Worm (Caenorhabditis elegans) whole organism, L4/young adult: Measurements from ENCODE around the gene dgk-2.
A peak's percentile ranks its signal among the peaks of the same experiment; 100 is the strongest.

Source experiments
- W03F9.2 ChIP-seq: fragments of 150-350 bp; optimal IDR thresholded peaks from 2 replicates; lab custom pipeline; 2014; ENCODE audit warnings: missing biosample characterization, missing genetic modification characterization
- dao-5 ChIP-seq: sonication (generic microtip); optimal IDR thresholded peaks from 2 replicates; lab custom pipeline; 2016; ENCODE audit warnings: missing genotype, missing genetic modification characterization, moderate library complexity, missing compliant biosample characterization
- him-1 ChIP-seq: sonication (generic microtip); optimal IDR thresholded peaks from 2 replicates; lab custom pipeline; 2016; ENCODE audit warnings: missing genotype, missing genetic modification reagents, missing genetic modification characterization, missing compliant biosample characterization

Gene dgk-2

DNA sequence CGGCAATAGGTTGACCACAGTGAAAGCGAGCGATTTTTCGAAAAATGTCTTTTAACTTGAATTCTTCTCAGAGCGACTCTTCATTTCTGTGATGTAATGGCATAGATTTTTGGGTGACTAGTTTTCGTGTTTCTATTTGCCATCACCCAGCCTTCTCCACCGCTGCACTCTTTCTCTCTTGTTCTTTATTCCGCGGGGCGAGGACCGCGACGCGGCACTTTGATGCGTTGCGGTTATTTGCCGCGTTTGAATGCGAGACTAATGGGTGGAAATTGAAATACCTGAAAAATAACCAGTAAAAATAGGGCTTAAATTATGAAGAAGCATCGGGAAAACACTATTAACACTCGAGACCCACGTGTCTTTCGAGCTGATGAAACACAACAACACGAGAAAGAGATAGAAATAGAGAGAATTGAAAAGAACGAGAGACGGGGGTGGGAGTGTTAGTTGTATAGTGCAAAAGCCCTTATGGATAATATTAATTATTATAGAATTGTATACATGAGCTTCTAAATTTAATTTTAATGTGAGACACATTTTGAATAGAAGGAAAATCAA lies at the start of gene dgk-2:
TSS of gene dgk-2 (minus strand) at position 281 of the 561 bp plus-strand sequence.
- TF ChIP-seq him-1 (tag; lab: Kevin White, UChicago) (no peak), dao-5 (no peak), W03F9.2 (tag; lab: Kevin White, UChicago) (no peak)

DNA sequence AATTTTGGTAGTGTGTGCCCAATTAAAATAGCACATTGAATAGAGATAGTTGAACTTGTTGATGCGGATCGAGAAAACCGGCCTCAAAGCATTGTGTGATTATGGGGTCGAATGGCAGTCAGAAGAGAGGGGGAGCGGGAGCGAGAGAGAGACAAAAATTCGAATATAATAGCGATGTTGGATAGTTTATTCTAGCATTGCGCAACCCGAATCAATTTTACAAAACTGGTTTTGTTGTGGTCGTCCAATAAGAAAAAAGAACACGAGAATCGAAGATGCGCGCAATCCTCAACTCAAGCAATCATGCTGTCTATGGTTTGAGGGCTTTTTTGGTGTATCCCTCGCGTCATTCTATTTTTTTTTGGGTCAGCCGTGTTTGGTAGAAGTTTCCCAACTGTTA lies 49.3 kb upstream of the dgk-2 start:
- no peak for TF ChIP-seq dao-5

DNA sequence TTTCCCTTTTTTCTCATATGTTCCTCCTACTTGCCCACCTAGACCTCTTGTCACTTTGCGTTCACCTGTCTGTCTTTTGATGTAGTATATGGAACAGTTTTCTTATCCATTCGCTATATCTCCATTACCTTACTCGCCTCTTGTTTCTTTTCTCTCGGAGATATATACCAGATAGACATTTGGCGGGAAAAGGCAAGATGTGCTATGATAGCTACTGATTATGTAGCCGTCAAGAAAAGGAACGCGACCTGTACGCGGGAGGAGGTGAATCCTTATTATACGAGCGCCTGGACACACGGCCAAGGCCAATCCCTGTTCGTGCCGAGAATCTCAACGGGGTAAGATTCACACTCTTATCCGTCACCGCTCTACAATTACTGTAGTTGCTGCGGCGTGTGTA lies 48.8 kb upstream of the dgk-2 start:
- no peak for TF ChIP-seq dao-5
- TF ChIP-seq him-1 (tag; lab: Kevin White, UChicago), result no peak
- TF ChIP-seq W03F9.2 (tag; lab: Kevin White, UChicago), result no peak

DNA sequence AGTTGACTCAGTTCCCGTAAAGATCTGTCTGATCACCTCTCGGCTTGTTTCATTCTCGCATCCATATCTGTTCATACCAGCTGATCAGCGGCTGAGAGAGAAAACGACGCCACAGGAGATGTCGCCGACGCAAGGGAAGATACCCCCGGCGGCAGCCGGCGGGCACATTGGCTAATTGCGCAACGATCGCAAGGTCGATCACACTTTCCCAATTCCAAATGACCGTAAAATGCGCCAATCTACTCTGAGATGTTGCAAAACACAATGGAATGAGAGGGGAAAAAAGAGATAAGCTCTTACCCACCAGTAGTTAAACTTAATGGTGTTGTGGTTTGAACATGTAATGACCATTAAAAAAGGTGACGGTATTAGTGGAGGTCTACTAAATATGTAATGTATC lies 46.8 kb upstream of the dgk-2 start:
- no peak for TF ChIP-seq him-1 (tag; lab: Kevin White, UChicago)
- TF ChIP-seq W03F9.2 (tag; lab: Kevin White, UChicago), result no peak
- TF ChIP-seq dao-5, result no peak

DNA sequence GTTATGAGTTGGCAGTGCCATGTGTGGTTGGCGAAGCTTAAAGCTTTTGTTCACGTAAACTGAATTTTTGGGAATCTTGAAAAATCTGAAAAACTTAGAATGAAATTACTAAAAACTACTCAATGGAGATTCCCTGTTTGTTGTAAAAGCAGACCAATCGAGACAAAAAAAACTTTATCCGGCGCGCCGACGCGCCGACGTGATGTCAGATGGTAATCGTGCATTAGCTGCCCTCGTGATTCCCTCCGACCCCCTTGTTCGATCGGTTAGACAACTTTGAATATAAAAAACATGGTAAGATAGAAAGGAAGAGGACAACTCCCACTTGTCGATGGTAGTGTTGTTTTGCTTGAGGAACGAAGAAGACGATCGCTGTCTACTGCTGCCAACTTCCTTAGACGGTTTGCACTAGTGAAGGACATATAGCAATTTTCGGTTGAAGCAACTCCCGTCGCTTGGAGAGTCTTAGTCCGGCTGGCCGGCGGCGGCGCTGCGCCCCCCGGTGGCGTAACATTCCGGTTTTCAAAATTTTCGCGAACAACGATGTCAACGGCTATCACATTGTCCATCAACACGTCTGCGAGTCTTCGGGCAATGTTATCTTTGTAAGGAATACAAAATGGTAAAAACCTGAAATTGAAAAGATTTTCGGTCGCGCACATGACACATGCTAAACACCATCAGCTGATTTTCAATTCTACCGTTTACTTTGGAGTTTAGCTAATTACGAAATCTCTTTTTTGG lies 45.8 kb upstream of the dgk-2 start, which contains the start of gene C07A12.18:
TSS of gene C07A12.18 (minus strand) at position 51 of the 744 bp plus-strand sequence.
- no peak for TF ChIP-seq W03F9.2 (tag; lab: Kevin White, UChicago)

DNA sequence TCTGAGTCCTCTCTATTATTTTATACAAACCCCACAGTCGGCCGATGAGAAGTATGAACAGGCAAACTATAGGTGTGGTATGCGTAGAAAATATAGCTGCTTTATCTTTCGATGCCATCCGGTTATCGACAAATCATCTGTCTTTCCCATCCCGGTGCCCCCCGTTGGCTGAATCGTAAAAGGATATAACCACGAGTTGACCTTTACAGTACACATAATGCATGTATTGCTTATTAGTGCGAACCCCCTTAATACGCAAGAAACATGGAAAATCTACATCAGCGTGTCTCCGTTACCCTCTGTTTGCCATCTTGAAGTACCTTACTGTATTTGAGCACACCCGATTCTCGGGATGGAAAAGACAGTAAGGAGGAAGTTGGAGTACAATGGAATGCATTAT lies 44.7 kb upstream of the dgk-2 start:
- no peak for TF ChIP-seq him-1 (tag; lab: Kevin White, UChicago)
- TF ChIP-seq W03F9.2 (tag; lab: Kevin White, UChicago), result no peak
- TF ChIP-seq dao-5, result no peak

DNA sequence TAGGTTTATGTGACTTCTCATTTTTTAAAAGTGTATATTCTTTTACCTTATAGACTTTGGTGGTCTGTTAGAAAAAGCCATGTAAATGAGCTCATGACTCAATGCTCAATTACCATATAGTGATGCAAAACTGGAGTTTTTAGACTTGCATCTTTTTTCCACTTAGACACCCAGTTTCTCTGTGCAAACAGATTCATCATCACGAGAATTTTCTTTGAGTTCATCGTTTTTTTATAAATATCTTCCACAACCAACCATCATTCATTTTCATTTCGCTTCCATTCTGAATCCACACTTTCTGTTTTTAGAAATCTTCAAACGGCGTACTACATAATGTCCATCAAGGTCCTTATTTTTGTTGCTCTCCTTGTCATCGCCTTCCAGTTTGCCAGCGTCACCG lies 40.4 kb upstream of the dgk-2 start, which contains the start of gene C07A12.2:
TSS of gene C07A12.2 (plus strand) at position 301 of the 400 bp plus-strand sequence.
- TF ChIP-seq him-1 (tag; lab: Kevin White, UChicago) (no peak), W03F9.2 (tag; lab: Kevin White, UChicago) (no peak)

DNA sequence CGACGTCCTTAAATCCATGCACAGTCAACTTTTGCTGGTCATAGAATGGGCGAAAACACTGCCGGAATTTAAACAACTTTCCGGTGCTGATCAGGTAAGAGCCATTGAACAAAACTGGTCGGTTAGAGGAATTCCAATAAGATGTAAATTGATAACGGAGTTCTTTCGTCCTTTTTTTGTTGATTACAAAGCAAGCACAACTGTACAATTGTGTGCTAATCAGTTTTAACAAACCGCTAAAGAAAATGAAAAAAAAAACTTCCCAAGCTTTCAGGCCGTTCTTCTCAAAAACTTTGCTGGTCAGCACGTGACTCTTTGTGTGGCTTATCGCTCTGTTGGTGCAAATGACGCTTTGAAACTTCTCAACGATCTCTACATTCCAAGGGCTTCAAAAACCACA lies 29.9 kb upstream of the dgk-2 start:
- TF ChIP-seq him-1 (tag; lab: Kevin White, UChicago) (no peak), dao-5 (no peak), W03F9.2 (tag; lab: Kevin White, UChicago) (no peak)

DNA sequence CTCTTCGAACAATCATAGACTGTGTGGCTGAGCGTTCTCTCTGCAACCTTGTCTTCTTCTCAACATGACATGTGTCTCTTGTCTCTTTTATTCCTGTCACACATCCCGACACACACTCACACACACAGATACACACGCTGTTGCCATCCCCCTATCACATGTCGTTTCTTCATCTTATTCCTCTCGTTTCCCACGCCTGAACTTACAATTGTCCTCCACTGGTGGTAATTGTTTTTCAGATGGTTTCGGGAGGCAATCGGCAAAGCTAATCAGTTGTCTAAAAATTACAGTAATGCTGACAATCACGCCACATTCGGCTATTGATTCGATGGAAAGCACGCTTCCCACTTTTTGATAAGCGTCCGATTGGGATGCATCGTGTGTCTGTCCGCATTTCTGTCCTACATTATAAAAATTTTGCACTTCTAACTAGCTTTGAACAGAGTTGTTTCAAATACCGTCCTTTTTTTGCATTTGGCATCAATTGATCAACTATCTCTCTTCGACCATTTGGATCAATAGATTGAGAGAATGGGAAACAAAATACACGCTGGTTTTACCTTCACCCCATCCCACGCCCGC lies 28.1 kb upstream of the dgk-2 start, which contains the start of gene nhr-35:
TSS of gene nhr-35 (plus strand) at position 532 of the 582 bp plus-strand sequence.
- TF ChIP-seq W03F9.2 (tag; lab: Kevin White, UChicago), result no peak

DNA sequence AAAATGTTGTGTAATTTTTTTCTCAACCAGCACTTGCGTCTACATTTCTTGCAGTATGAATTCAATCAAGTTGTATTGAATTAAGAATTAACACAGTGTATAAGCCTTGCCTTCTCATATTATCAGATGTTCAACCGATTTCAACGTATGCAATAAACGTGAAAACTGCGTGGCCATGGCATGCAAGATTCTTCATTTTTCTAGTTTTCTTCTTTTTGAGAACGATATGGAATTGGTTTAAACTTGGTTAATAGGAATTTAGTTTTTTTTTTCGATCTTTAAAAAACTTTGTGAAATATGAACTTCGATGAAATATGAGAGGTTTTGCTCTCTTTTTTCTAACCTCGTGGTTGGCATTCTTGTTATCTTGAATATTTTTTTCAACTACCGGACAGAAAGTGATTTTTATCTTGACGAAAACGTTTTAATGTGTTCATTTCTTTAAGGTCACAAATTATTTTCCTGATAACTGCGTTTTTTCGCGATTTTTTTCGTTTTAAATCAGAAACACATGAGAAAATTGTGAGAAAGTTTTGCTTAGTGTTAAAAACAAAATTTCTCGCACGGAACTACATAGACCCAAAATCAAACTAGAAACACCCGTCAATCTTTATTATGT lies 26.3 kb upstream of the dgk-2 start:
- TF ChIP-seq W03F9.2 (tag; lab: Kevin White, UChicago) (no peak), dao-5 (no peak), him-1 (tag; lab: Kevin White, UChicago) (no peak)

DNA sequence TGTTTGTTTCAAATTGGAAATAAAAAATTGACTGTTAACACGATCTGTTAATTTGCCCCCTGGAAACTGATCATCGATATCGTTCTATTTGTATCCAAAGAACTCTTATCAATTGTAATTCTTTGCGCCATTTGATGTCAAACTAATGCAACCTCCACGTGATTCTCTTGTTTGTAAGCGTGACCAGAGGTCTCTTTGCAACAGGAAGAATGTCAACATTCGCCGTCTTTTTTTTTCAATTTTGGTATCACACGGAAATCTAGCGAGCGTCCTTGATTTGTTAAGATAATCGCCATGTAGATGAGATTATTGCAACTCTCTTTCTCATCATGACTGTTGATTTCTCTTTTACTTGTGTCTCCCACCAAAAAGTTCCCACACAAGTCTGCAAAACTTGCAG lies 24.7 kb upstream of the dgk-2 start:
- TF ChIP-seq W03F9.2 (tag; lab: Kevin White, UChicago), result peak; percentile 1
- TF ChIP-seq dao-5, result no peak

DNA sequence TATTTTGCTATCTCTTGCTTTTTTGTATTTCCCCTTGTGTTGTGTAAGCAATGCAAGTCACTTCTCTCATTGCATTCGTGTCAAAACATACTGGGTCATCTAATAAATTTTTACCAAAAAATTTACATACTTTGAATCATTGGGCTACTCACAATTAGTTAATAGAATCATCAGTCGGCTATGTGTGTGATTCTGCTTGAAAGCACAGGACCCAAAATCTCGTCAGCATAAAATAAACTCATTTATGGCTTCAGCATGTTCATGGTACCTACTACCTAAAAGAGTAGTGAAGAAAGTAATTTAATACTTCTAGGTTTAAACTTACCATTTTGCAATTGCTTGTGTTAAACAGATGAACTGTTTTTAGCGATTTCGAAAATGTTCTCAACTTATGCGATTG lies 22.2 kb upstream of the dgk-2 start:
- no peak for TF ChIP-seq him-1 (tag; lab: Kevin White, UChicago)
- no peak for TF ChIP-seq dao-5

DNA sequence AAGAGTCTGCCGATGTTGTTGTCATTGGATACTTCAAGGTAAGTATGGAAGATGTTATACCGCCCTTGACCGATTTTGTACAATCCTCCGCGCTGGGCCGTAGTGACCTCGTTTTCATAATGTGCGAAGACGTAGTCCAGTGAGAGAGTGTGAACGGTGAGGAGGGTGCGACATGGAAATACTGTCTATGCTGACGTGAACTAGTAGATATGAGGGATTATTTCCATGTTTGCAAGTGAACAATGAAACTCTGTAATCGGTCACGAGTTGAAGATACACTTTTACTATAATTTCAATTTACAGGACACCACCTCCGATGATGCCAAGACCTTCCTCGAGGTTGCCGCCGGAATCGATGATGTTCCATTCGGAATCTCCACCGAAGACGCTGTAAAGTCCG lies 20.7 kb upstream of the dgk-2 start:
- TF ChIP-seq him-1 (tag; lab: Kevin White, UChicago) (no peak), dao-5 (no peak), W03F9.2 (tag; lab: Kevin White, UChicago) (no peak)

DNA sequence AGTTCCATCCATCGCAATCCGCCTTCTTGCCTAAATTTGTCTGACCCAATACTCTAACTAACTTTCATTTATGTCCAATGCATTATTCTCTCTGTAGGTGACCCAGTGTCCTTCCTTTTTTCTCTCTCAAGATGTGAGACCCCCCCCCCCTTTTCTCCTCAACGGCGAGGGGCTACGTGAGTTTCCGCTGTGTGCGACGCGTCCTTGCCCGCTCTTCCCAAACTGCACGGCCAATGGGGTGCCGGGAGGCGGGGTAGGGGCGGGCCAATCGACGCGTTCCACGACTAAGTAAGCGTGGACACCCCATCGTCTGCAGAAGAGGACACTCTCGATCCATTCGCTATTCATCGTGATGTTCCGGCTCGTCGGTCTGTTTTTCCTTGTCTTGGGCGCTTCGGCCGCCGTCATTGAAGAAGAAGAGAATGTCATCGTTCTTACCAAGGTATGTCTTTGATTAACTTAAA lies 19.7 kb upstream of the dgk-2 start, which contains the start of gene pdi-2:
TSS of gene pdi-2 (plus strand) at position 269 of the 464 bp plus-strand sequence.
- no peak for TF ChIP-seq dao-5
- TF ChIP-seq him-1 (tag; lab: Kevin White, UChicago), result peak; percentile 43
- TF ChIP-seq W03F9.2 (tag; lab: Kevin White, UChicago), result no peak
